Fruit fly (Drosophila melanogaster) whole organism, prepupa: ENCODE data around the gene CG32267.

Source experiments
- Blimp-1 ChIP-seq: fragments of 200-800 bp; sonication (Bioruptor generic); optimal IDR thresholded peaks from 3 replicates; lab custom pipeline; 2017; ENCODE audit warnings: missing biosample characterization, missing genetic modification characterization, mild to moderate bottlenecking, moderate library complexity, missing genetic modification reagents
- CG10631 ChIP-seq: fragments of 200-800 bp; sonication (Bioruptor generic); optimal IDR thresholded peaks from 2 replicates; lab custom pipeline; 2016; ENCODE audit warnings: missing biosample characterization, missing genetic modification characterization
- CG10669 ChIP-seq: fragments of 200-800 bp; sonication (Bioruptor generic); optimal IDR thresholded peaks from 3 replicates; lab custom pipeline; 2018; ENCODE audit warnings: missing biosample characterization, mild to moderate bottlenecking, missing genetic modification characterization, moderate library complexity
- CG1621 ChIP-seq: fragments of 200-800 bp; sonication (Bioruptor generic); optimal IDR thresholded peaks from 3 replicates; lab custom pipeline; 2018; ENCODE audit warnings: missing biosample characterization, mild to moderate bottlenecking, missing genetic modification characterization
- CG16779 ChIP-seq: fragments of 200-800 bp; sonication (Bioruptor generic); optimal IDR thresholded peaks from 3 replicates; lab custom pipeline; 2017; ENCODE audit warnings: missing biosample characterization, mild to moderate bottlenecking, missing genetic modification characterization
- CG31627 ChIP-seq: fragments of 200-800 bp; sonication (Bioruptor generic); optimal IDR thresholded peaks from 3 replicates; lab custom pipeline; 2016; ENCODE audit warnings: missing biosample characterization, missing genetic modification characterization
- CG32006 ChIP-seq: fragments of 200-800 bp; sonication (Bioruptor generic); optimal IDR thresholded peaks from 3 replicates; lab custom pipeline; 2017; ENCODE audit warnings: missing biosample characterization, mild to moderate bottlenecking, missing genetic modification characterization
- CG34406 ChIP-seq: fragments of 200-800 bp; sonication (Bioruptor generic); optimal IDR thresholded peaks from 3 replicates; lab custom pipeline; 2016; ENCODE audit warnings: missing biosample characterization, missing genetic modification characterization
- CG3919 ChIP-seq: fragments of 200-800 bp; sonication (Bioruptor generic); optimal IDR thresholded peaks from 3 replicates; lab custom pipeline; 2016; ENCODE audit warnings: missing biosample characterization, missing genetic modification characterization
- CG4318 ChIP-seq: fragments of 200-800 bp; sonication (Bioruptor generic); optimal IDR thresholded peaks from 3 replicates; lab custom pipeline; 2017; ENCODE audit warnings: missing biosample characterization, mild to moderate bottlenecking, missing genetic modification characterization
- CG6163 ChIP-seq: fragments of 200-800 bp; sonication (Bioruptor generic); IDR thresholded peaks from 3 replicates; pipeline ENCODE4 v1.3.6; 2022; ENCODE audit warnings: missing biosample characterization, missing genetic modification characterization
- CG6792 ChIP-seq: fragments of 200-800 bp; sonication (Bioruptor generic); optimal IDR thresholded peaks from 3 replicates; lab custom pipeline; 2016; ENCODE audit warnings: missing biosample characterization, missing genetic modification characterization
- CG6808 ChIP-seq: fragments of 200-800 bp; sonication (Bioruptor generic); optimal IDR thresholded peaks from 3 replicates; lab custom pipeline; 2017; ENCODE audit warnings: missing biosample characterization, missing genetic modification characterization, mild to moderate bottlenecking, moderate library complexity, missing genetic modification reagents
- CG6854 ChIP-seq: fragments of 200-800 bp; sonication (Bioruptor generic); optimal IDR thresholded peaks from 2 replicates; lab custom pipeline; 2017; ENCODE audit warnings: missing biosample characterization, mild to moderate bottlenecking, missing genetic modification characterization
- CG7368 ChIP-seq: fragments of 200-800 bp; sonication (Bioruptor generic); optimal IDR thresholded peaks from 3 replicates; lab custom pipeline; 2016; ENCODE audit warnings: missing biosample characterization, missing genetic modification characterization
- CG8119 ChIP-seq: fragments of 200-800 bp; sonication (Bioruptor generic); IDR thresholded peaks from 3 replicates; pipeline ENCODE4 v1.3.6; 2022; ENCODE audit warnings: missing biosample characterization, missing genetic modification characterization
- CG8319 ChIP-seq: fragments of 200-800 bp; sonication (Bioruptor generic); optimal IDR thresholded peaks from 3 replicates; lab custom pipeline; 2016; ENCODE audit warnings: missing biosample characterization, missing genetic modification characterization
- CG8632 ChIP-seq: fragments of 200-800 bp; sonication (Bioruptor generic); optimal IDR thresholded peaks from 3 replicates; lab custom pipeline; 2016; ENCODE audit warnings: missing biosample characterization, missing genetic modification characterization
- CG9139 ChIP-seq: fragments of 200-800 bp; sonication (Bioruptor generic); optimal IDR thresholded peaks from 3 replicates; lab custom pipeline; 2017; ENCODE audit warnings: missing biosample characterization, mild to moderate bottlenecking, missing genetic modification characterization
- Eip75B ChIP-seq: fragments of 200-800 bp; sonication (Bioruptor generic); optimal IDR thresholded peaks from 3 replicates; lab custom pipeline; 2016; ENCODE audit warnings: missing biosample characterization, missing genetic modification characterization
- Eip78C ChIP-seq: fragments of 200-800 bp; sonication (Bioruptor generic); peaks from one replicate; lab custom pipeline; 2016; ENCODE audit warnings: missing biosample characterization, missing genetic modification characterization
- Ets96B ChIP-seq: fragments of 200-800 bp; optimal IDR thresholded peaks from 2 replicates; lab custom pipeline; 2019; ENCODE audit warnings: missing biosample characterization, mild to moderate bottlenecking, missing genetic modification characterization, moderate library complexity
- Gug ChIP-seq: fragments of 200-800 bp; sonication (Bioruptor generic); IDR thresholded peaks from 2 replicates; pipeline ENCODE4 v1.3.6; 2022; ENCODE audit warnings: missing biosample characterization, missing genetic modification characterization
- Hr38 ChIP-seq: sonication (Bioruptor generic); optimal IDR thresholded peaks from 2 replicates; lab custom pipeline; 2016; ENCODE audit warnings: missing biosample characterization, missing genetic modification characterization
- Hr39 ChIP-seq: fragments of 200-800 bp; sonication (Bioruptor generic); optimal IDR thresholded peaks from 2 replicates; lab custom pipeline; 2016; ENCODE audit warnings: missing biosample characterization, missing genetic modification characterization
- Lpt ChIP-seq: fragments of 200-800 bp; sonication (Bioruptor generic); optimal IDR thresholded peaks from 3 replicates; lab custom pipeline; 2016; ENCODE audit warnings: missing biosample characterization, missing genetic modification characterization
- Met ChIP-seq: fragments of 200-800 bp; sonication (Bioruptor generic); optimal IDR thresholded peaks from 3 replicates; lab custom pipeline; 2016; ENCODE audit warnings: missing biosample characterization, missing genetic modification characterization
- OdsH ChIP-seq: fragments of 200-800 bp; sonication (Bioruptor generic); optimal IDR thresholded peaks from 3 replicates; lab custom pipeline; 2016; ENCODE audit warnings: missing biosample characterization, missing genetic modification characterization
- Smox ChIP-seq: fragments of 200-800 bp; sonication (Bioruptor generic); optimal IDR thresholded peaks from 3 replicates; lab custom pipeline; 2016; ENCODE audit warnings: missing biosample characterization, missing genetic modification characterization
- Sox102F ChIP-seq: fragments of 200-800 bp; sonication (Bioruptor generic); optimal IDR thresholded peaks from 2 replicates; lab custom pipeline; 2016; ENCODE audit warnings: missing biosample characterization, mild to moderate bottlenecking, missing genetic modification characterization
- Sox14 ChIP-seq: fragments of 200-800 bp; sonication (Bioruptor generic); optimal IDR thresholded peaks from 3 replicates; lab custom pipeline; 2016; ENCODE audit warnings: missing biosample characterization, missing genetic modification characterization
- achi ChIP-seq: fragments of 200-800 bp; sonication (Bioruptor generic); optimal IDR thresholded peaks from 3 replicates; lab custom pipeline; 2016; ENCODE audit warnings: missing biosample characterization, missing genetic modification characterization
- eg ChIP-seq: fragments of 200-800 bp; sonication (Bioruptor generic); IDR thresholded peaks from 3 replicates; pipeline ENCODE4 v1.3.6; 2022; ENCODE audit warnings: missing biosample characterization, missing genetic modification characterization
- esn ChIP-seq: fragments of 200-800 bp; sonication (Bioruptor generic); optimal IDR thresholded peaks from 2 replicates; lab custom pipeline; 2016; ENCODE audit warnings: missing biosample characterization, mild to moderate bottlenecking, missing genetic modification characterization, moderate library complexity
- fd59A ChIP-seq: fragments of 200-800 bp; sonication (Bioruptor generic); optimal IDR thresholded peaks from 2 replicates; lab custom pipeline; 2017; ENCODE audit warnings: missing biosample characterization, mild to moderate bottlenecking, missing genetic modification characterization, missing genetic modification reagents
- fkh ChIP-seq: fragments of 200-800 bp; sonication (Bioruptor generic); optimal IDR thresholded peaks from 3 replicates; lab custom pipeline; 2017; ENCODE audit warnings: missing biosample characterization, mild to moderate bottlenecking, missing genetic modification characterization, moderate library complexity
- net ChIP-seq: fragments of 200-800 bp; sonication (Bioruptor generic); optimal IDR thresholded peaks from 3 replicates; lab custom pipeline; 2016; ENCODE audit warnings: missing biosample characterization, missing genetic modification characterization
- salr ChIP-seq, 2 experiments: fragments of 200-800 bp; sonication (Bioruptor generic); optimal IDR thresholded peaks; 3 replicates each; lab custom pipeline; 2016 to 2018; ENCODE audit warnings: missing biosample characterization in 2 of 2, missing genetic modification characterization in 2 of 2, mild to moderate bottlenecking in 1 of 2
- spab ChIP-seq: fragments of 200-800 bp; sonication (Bioruptor generic); optimal IDR thresholded peaks from 2 replicates; lab custom pipeline; 2017; ENCODE audit warnings: missing biosample characterization, mild to moderate bottlenecking, missing genetic modification characterization, missing genetic modification reagents
- ss ChIP-seq, 2 experiments: fragments of 200-800 bp; sonication (Bioruptor generic); optimal IDR thresholded peaks; 2 replicates in 1 of 2; 3 replicates in 1 of 2; lab custom pipeline; 2017 to 2018; ENCODE audit warnings: mild to moderate bottlenecking in 2 of 2, missing biosample characterization in 2 of 2, missing genetic modification characterization in 2 of 2, moderate library complexity in 1 of 2
- svp ChIP-seq: fragments of 200-800 bp; sonication (Bioruptor generic); peaks from one replicate; lab custom pipeline; 2016; ENCODE audit warnings: missing biosample characterization, missing genetic modification characterization
- topi ChIP-seq: fragments of 200-800 bp; sonication (Bioruptor generic); optimal IDR thresholded peaks from 3 replicates; lab custom pipeline; 2016; ENCODE audit warnings: missing biosample characterization, missing genetic modification characterization
- vri ChIP-seq: fragments of 200-800 bp; sonication (Bioruptor generic); optimal IDR thresholded peaks from 3 replicates; lab custom pipeline; 2016; ENCODE audit warnings: missing biosample characterization, mild to moderate bottlenecking, missing genetic modification characterization

Gene CG32267

DNA sequence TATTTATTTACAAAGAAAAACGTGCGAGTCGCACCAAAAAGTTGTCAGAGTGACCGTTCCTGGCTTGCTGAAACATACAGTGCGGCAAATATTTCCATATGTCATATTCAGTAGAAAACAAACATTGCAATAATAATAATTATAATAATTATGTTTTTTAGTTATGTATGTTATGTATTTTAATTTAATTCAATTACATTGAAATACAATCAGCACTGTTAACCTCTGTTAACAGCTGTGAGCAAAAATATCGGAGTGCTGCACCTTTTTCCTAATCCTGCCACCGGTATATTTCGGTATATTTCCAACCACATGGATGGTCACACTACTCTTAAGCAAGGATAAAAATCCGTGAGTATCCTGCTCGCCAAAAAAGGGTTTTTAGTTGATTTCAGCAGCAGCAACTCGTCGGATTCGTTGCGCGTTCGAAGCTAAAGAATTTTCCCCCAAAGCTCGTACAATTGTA, at the start of gene CG32267, which contains the start of gene CG42324:
Gene CG32267 (minus strand): TSS at position 51 of the 466 bp plus-strand sequence.
Gene CG42324 (plus strand): TSS at position 385 of the 466 bp plus-strand sequence.
- TF ChIP-seq fkh (GFP tag; lab: Kevin White, UChicago) (peak; percentile 28), Eip78C (peak; percentile 29), Met (GFP tag; lab: Kevin White, UChicago) (no peak)

- no peak for TF ChIP-seq Ets96B
- TF ChIP-seq eg = 0 out of 3 replicates have a peak, but pooled peaks have one; percentile 43
- TF ChIP-seq vri (GFP tag; lab: Kevin White, UChicago) = peak; percentile 74
- TF ChIP-seq fd59A (GFP tag; lab: Kevin White, UChicago) = peak; percentile 5
- TF ChIP-seq ss (GFP tag; optimal IDR thresholded peaks at IDR 0.05; lab: Kevin White, UChicago) = peak; percentile 11 to 45
- TF ChIP-seq Lpt (GFP tag; lab: Kevin White, UChicago) = no peak
- no peak for TF ChIP-seq salr (GFP tag; optimal IDR thresholded peaks at IDR 0.05; lab: Kevin White, UChicago)
- TF ChIP-seq Met (GFP tag; lab: Kevin White, UChicago) = peak; percentile 31
- TF ChIP-seq CG6808 (GFP tag; lab: Kevin White, UChicago) = peak; percentile 36
- peak; percentile 11 for TF ChIP-seq Eip75B (GFP tag; lab: Kevin White, UChicago)
- TF ChIP-seq CG8632 (GFP tag; lab: Kevin White, UChicago) = peak; percentile 40
- peak; percentile 17 for TF ChIP-seq CG6854
- TF ChIP-seq Smox = no peak
- TF ChIP-seq CG8119 (GFP tag; lab: Robert Waterston, UW) = no peak
- TF ChIP-seq Eip78C = peak; percentile 80
- no peak for TF ChIP-seq CG8319
- peak; percentile 30 for TF ChIP-seq net (GFP tag; lab: Kevin White, UChicago)
- TF ChIP-seq topi (GFP tag; lab: Kevin White, UChicago) = peak; percentile 8
- TF ChIP-seq svp (GFP tag; lab: Kevin White, UChicago) = peak; percentile 62
- TF ChIP-seq CG1621 (tag; lab: Kevin White, UChicago) = peak; percentile 11
- TF ChIP-seq OdsH (GFP tag; lab: Kevin White, UChicago) = peak; percentile 13
- no peak for TF ChIP-seq Gug (GFP tag; lab: Robert Waterston, UW)
- peak; percentile 9 for TF ChIP-seq CG6792
- TF ChIP-seq CG31627 (GFP tag; lab: Kevin White, UChicago) = no peak
- TF ChIP-seq CG4318 = no peak
- TF ChIP-seq Blimp-1 (GFP tag; lab: Kevin White, UChicago) = no peak
- TF ChIP-seq CG9139 (GFP tag; lab: Kevin White, UChicago) = peak; percentile 35
- peak; percentile 16 for TF ChIP-seq CG7368 (GFP tag; lab: Kevin White, UChicago)
- peak; percentile 34 for TF ChIP-seq CG16779 (tag; lab: Kevin White, UChicago)
- no peak for TF ChIP-seq Hr39 (GFP tag; lab: Kevin White, UChicago)
- TF ChIP-seq achi = no peak
- peak; percentile 8 for TF ChIP-seq esn (GFP tag; lab: Kevin White, UChicago)
- peak; percentile 43; the same call in 1 of the 3 replicates for TF ChIP-seq CG6163 (GFP tag; lab: Robert Waterston, UW)
- TF ChIP-seq CG10631 (GFP tag; lab: Kevin White, UChicago) = no peak
- TF ChIP-seq CG10669 (GFP tag; lab: Kevin White, UChicago) = no peak
- TF ChIP-seq Hr38 = no peak
- peak; percentile 1 for TF ChIP-seq spab (GFP tag; lab: Kevin White, UChicago)
- no peak for TF ChIP-seq CG32006 (GFP tag; lab: Kevin White, UChicago)
- no peak for TF ChIP-seq Sox14
- peak; percentile 1 for TF ChIP-seq Sox102F (GFP tag; lab: Kevin White, UChicago)
- TF ChIP-seq CG3919 (GFP tag; lab: Kevin White, UChicago) = no peak
- peak; percentile 93 for TF ChIP-seq fkh (GFP tag; lab: Kevin White, UChicago)
- TF ChIP-seq CG34406 (GFP tag; lab: Kevin White, UChicago) = peak; percentile 42
These were observed 46.9 kb upstream of the CG32267 start for dm6 chr3L:3518512-3519492.
